Fruit fly (Drosophila melanogaster) whole organism, prepupa: ENCODE data around the gene strat.

Experiments used
- CG3919 ChIP-seq: fragments of 200-800 bp; sonication (Bioruptor generic); optimal IDR thresholded peaks from 3 replicates; lab custom pipeline; 2016; ENCODE audit warnings: missing biosample characterization, missing genetic modification characterization
- spab ChIP-seq: fragments of 200-800 bp; sonication (Bioruptor generic); optimal IDR thresholded peaks from 2 replicates; lab custom pipeline; 2017; ENCODE audit warnings: missing biosample characterization, mild to moderate bottlenecking, missing genetic modification characterization, missing genetic modification reagents

- no peak for TF ChIP-seq spab (GFP tag; lab: Kevin White, UChicago)
- no peak for TF ChIP-seq CG3919 (GFP tag; lab: Kevin White, UChicago)
Measured at dm6 chr2L:8325150-8325549, 5.0 kb downstream of the strat start, which contains the start of gene CG7781.
